Fruit fly (Drosophila melanogaster) whole organism, embryonic: ENCODE data around the gene put.

Source experiments
- ATbp ChIP-seq: fragments of 200-800 bp; sonication (Bioruptor generic); optimal IDR thresholded peaks from 2 replicates; lab custom pipeline; 2017; ENCODE audit warnings: missing biosample characterization, mild to moderate bottlenecking, missing genetic modification characterization, missing genetic modification reagents
- CG1024 ChIP-seq: fragments of 200-800 bp; sonication (Bioruptor generic); IDR thresholded peaks from 2 replicates; pipeline ENCODE4 v1.3.6; 2022; ENCODE audit warnings: missing biosample characterization, missing genetic modification characterization
- CG10565 ChIP-seq: fragments of 200-800 bp; sonication (Bioruptor generic); optimal IDR thresholded peaks from 3 replicates; lab custom pipeline; 2016; ENCODE audit warnings: missing biosample characterization, mild to moderate bottlenecking, missing genetic modification characterization
- CG12104 ChIP-seq: fragments of 200-800 bp; sonication (Bioruptor generic); optimal IDR thresholded peaks from 3 replicates; lab custom pipeline; 2016; ENCODE audit warnings: missing biosample characterization, missing genetic modification characterization
- CG12769 ChIP-seq: fragments of 200-800 bp; sonication (Bioruptor generic); optimal IDR thresholded peaks from 2 replicates; lab custom pipeline; 2019; ENCODE audit warnings: missing biosample characterization, mild to moderate bottlenecking, missing genetic modification characterization, moderate library complexity
- CG12942 ChIP-seq: fragments of 200-800 bp; sonication (Bioruptor generic); optimal IDR thresholded peaks from 3 replicates; lab custom pipeline; 2016; ENCODE audit warnings: missing biosample characterization, missing genetic modification characterization
- CG13296 ChIP-seq: fragments of 200-800 bp; sonication (Bioruptor generic); optimal IDR thresholded peaks from 3 replicates; lab custom pipeline; 2018; ENCODE audit warnings: missing biosample characterization, mild to moderate bottlenecking, missing genetic modification characterization
- CG13424 ChIP-seq: fragments of 200-800 bp; sonication (Bioruptor generic); optimal IDR thresholded peaks from 2 replicates; lab custom pipeline; 2019; ENCODE audit warnings: missing biosample characterization, mild to moderate bottlenecking, missing genetic modification characterization, moderate library complexity
- CG13775 ChIP-seq: fragments of 200-800 bp; sonication (Bioruptor generic); optimal IDR thresholded peaks from 3 replicates; lab custom pipeline; 2017; ENCODE audit warnings: missing biosample characterization, mild to moderate bottlenecking, missing genetic modification characterization
- CG15073 ChIP-seq: fragments of 200-800 bp; sonication (Bioruptor generic); optimal IDR thresholded peaks from 2 replicates; lab custom pipeline; 2016; ENCODE audit warnings: missing biosample characterization, missing genetic modification characterization
- CG16815 ChIP-seq: fragments of 200-800 bp; sonication (Bioruptor generic); optimal IDR thresholded peaks from 3 replicates; lab custom pipeline; 2017; ENCODE audit warnings: missing biosample characterization, mild to moderate bottlenecking, missing genetic modification characterization
- CG16863 ChIP-seq: fragments of 200-800 bp; sonication (Bioruptor generic); optimal IDR thresholded peaks from 3 replicates; lab custom pipeline; 2016; ENCODE audit warnings: missing biosample characterization, missing genetic modification characterization
- CG30403 ChIP-seq: fragments of 200-800 bp; sonication (Bioruptor generic); optimal IDR thresholded peaks from 3 replicates; lab custom pipeline; 2016; ENCODE audit warnings: missing biosample characterization, missing genetic modification characterization
- CG6683 ChIP-seq: fragments of 200-800 bp; sonication (Bioruptor generic); optimal IDR thresholded peaks from 2 replicates; lab custom pipeline; 2017; ENCODE audit warnings: missing biosample characterization, mild to moderate bottlenecking, missing genetic modification characterization, missing genetic modification reagents
- CG6813 ChIP-seq: fragments of 200-800 bp; sonication (Bioruptor generic); optimal IDR thresholded peaks from 2 replicates; lab custom pipeline; 2017; ENCODE audit warnings: missing biosample characterization, missing genetic modification characterization, mild to moderate bottlenecking, moderate library complexity, missing genetic modification reagents
- CG7745 ChIP-seq: fragments of 200-800 bp; sonication (Bioruptor generic); optimal IDR thresholded peaks from 2 replicates; lab custom pipeline; 2018; ENCODE audit warnings: missing biosample characterization, mild to moderate bottlenecking, missing genetic modification characterization, moderate library complexity
- CG7839 ChIP-seq: fragments of 200-800 bp; sonication (Bioruptor generic); optimal IDR thresholded peaks from 3 replicates; lab custom pipeline; 2018; ENCODE audit warnings: missing biosample characterization, mild to moderate bottlenecking, missing genetic modification characterization, moderate library complexity
- CrebB ChIP-seq: fragments of 200-800 bp; sonication (Bioruptor generic); optimal IDR thresholded peaks from 3 replicates; lab custom pipeline; 2018; ENCODE audit warnings: missing biosample characterization, mild to moderate bottlenecking, missing genetic modification characterization
- Dip2 ChIP-seq: fragments of 200-800 bp; sonication (Bioruptor generic); IDR thresholded peaks from 2 replicates; pipeline ENCODE4 v1.3.6; 2022; ENCODE audit warnings: missing biosample characterization, missing genetic modification characterization
- Eip74EF ChIP-seq, 2 experiments: fragments of 200-800 bp in 1 of 2; fragments of >200 bp in 1 of 2; sonication (Bioruptor generic) in 1 of 2; optimal IDR thresholded peaks; 2 replicates each; lab custom pipeline; 2017 to 2019; ENCODE audit warnings: missing biosample characterization in 2 of 2, missing genetic modification characterization in 2 of 2, mild to moderate bottlenecking in 1 of 2, moderate library complexity in 1 of 2
- Fer1 ChIP-seq: fragments of 200-800 bp; sonication (Bioruptor generic); optimal IDR thresholded peaks from 2 replicates; lab custom pipeline; 2017; ENCODE audit warnings: missing biosample characterization, mild to moderate bottlenecking, missing genetic modification characterization
- H2.0 ChIP-seq: fragments of 200-800 bp; sonication (Bioruptor generic); IDR thresholded peaks from 2 replicates; pipeline ENCODE4 v1.3.6; 2022; ENCODE audit warnings: missing biosample characterization, missing genetic modification characterization
- HHEX ChIP-seq: fragments of 200-800 bp; sonication (Bioruptor generic); optimal IDR thresholded peaks from 3 replicates; lab custom pipeline; 2017; ENCODE audit warnings: missing biosample characterization, mild to moderate bottlenecking, missing genetic modification characterization, missing genetic modification reagents
- Mad ChIP-seq: fragments of 200-800 bp; sonication (Bioruptor generic); optimal IDR thresholded peaks from 2 replicates; lab custom pipeline; 2016; ENCODE audit warnings: missing biosample characterization, missing genetic modification characterization
- Med ChIP-seq: fragments of 200-800 bp; sonication (Bioruptor generic); peaks from one replicate; lab custom pipeline; 2016; ENCODE audit warnings: missing biosample characterization, missing genetic modification characterization, mild to moderate bottlenecking, inconsistent platforms, moderate library complexity
- Oaz ChIP-seq: fragments of 200-800 bp; sonication (Bioruptor generic); IDR thresholded peaks from 2 replicates; pipeline ENCODE4 v1.3.6; 2022; ENCODE audit warnings: missing biosample characterization, missing genetic modification characterization
- Ravus ChIP-seq: fragments of 200-800 bp; sonication (Bioruptor generic); IDR thresholded peaks from 2 replicates; pipeline ENCODE4 v1.3.6; 2022; ENCODE audit warnings: missing biosample characterization, missing genetic modification characterization
- Sox100B ChIP-seq: fragments of 200-800 bp; sonication (Bioruptor generic); optimal IDR thresholded peaks from 3 replicates; lab custom pipeline; 2018; ENCODE audit warnings: missing biosample characterization, mild to moderate bottlenecking, missing genetic modification characterization
- Ssrp ChIP-seq: fragments of 200-800 bp; sonication (Bioruptor generic); optimal IDR thresholded peaks from 2 replicates; lab custom pipeline; 2018; ENCODE audit warnings: missing biosample characterization, mild to moderate bottlenecking, missing genetic modification characterization, moderate library complexity
- Trl ChIP-seq, 3 experiments: fragments of >200 bp in 2 of 3; fragments of 200-800 bp in 1 of 3; sonication (Bioruptor generic) in 1 of 3; optimal IDR thresholded peaks; 2 replicates in 1 of 3; 3 replicates in 2 of 3; lab custom pipeline; 2016 to 2017; ENCODE audit warnings: missing biosample characterization in 1 of 3, missing genetic modification characterization in 1 of 3
- ara ChIP-seq: fragments of 200-800 bp; sonication (Bioruptor generic); IDR thresholded peaks from 2 replicates; pipeline ENCODE4 v1.3.6; 2022; ENCODE audit warnings: missing biosample characterization, missing genetic modification characterization
- az2 ChIP-seq: fragments of 200-800 bp; sonication (Bioruptor generic); optimal IDR thresholded peaks from 3 replicates; lab custom pipeline; 2016; ENCODE audit warnings: missing biosample characterization, missing genetic modification characterization
- bowl ChIP-seq: fragments of 200-800 bp; sonication (Bioruptor generic); IDR thresholded peaks from 2 replicates; pipeline ENCODE4 v1.3.6; 2022; ENCODE audit warnings: missing biosample characterization, missing genetic modification characterization
- crol ChIP-seq: fragments of 200-800 bp; sonication (Bioruptor generic); IDR thresholded peaks from 2 replicates; pipeline ENCODE4 v1.3.6; 2022; ENCODE audit warnings: missing biosample characterization, missing genetic modification characterization
- dpn ChIP-seq, 2 experiments: fragments of 200-800 bp; sonication (Bioruptor generic); optimal IDR thresholded peaks; 3 replicates each; lab custom pipeline; 2016; ENCODE audit warnings: missing biosample characterization in 2 of 2, missing genetic modification characterization in 2 of 2
- fd96Cb ChIP-seq: fragments of 200-800 bp; sonication (Bioruptor generic); optimal IDR thresholded peaks from 2 replicates; lab custom pipeline; 2018; ENCODE audit warnings: missing biosample characterization, mild to moderate bottlenecking, missing genetic modification characterization, moderate library complexity
- gro ChIP-seq: fragments of 200-800 bp; sonication (Bioruptor generic); optimal IDR thresholded peaks from 2 replicates; lab custom pipeline; 2016; ENCODE audit warnings: missing biosample characterization, missing genetic modification characterization
- hkb ChIP-seq, 2 experiments: fragments of 200-800 bp in 1 of 2; fragments of >200 bp in 1 of 2; sonication (Bioruptor generic) in 1 of 2; IDR thresholded peaks in 1 of 2; optimal IDR thresholded peaks in 1 of 2; 2 replicates each; pipeline versions ENCODE4 v1.3.6 to Lab custom; 2017 to 2022; ENCODE audit warnings: missing biosample characterization in 1 of 2, missing genetic modification characterization in 1 of 2
- lov ChIP-seq, 2 experiments: fragments of 200-800 bp in 1 of 2; fragments of >200 bp in 1 of 2; sonication (Bioruptor generic) in 1 of 2; IDR thresholded peaks in 1 of 2; optimal IDR thresholded peaks in 1 of 2; 2 replicates in 1 of 2; 3 replicates in 1 of 2; pipeline versions ENCODE4 v1.3.6 to Lab custom; 2017 to 2022; ENCODE audit warnings: missing biosample characterization in 1 of 2, missing genetic modification characterization in 1 of 2
- mam ChIP-seq: fragments of 200-800 bp; sonication (Bioruptor generic); optimal IDR thresholded peaks from 3 replicates; lab custom pipeline; 2016; ENCODE audit warnings: missing biosample characterization, missing genetic modification characterization
- odd ChIP-seq: fragments of 200-800 bp; sonication (Bioruptor generic); optimal IDR thresholded peaks from 2 replicates; lab custom pipeline; 2017; ENCODE audit warnings: missing biosample characterization, mild to moderate bottlenecking, missing genetic modification characterization
- sisA ChIP-seq: fragments of 200-800 bp; sonication (Bioruptor generic); IDR thresholded peaks from 2 replicates; pipeline ENCODE4 v1.3.6; 2022; ENCODE audit warnings: missing biosample characterization, missing genetic modification characterization
- slbo ChIP-seq: fragments of 200-800 bp; sonication (Bioruptor generic); IDR thresholded peaks from 2 replicates; pipeline ENCODE4 v1.3.6; 2022; ENCODE audit warnings: missing biosample characterization, missing genetic modification characterization
- so ChIP-seq: fragments of 200-800 bp; sonication (Bioruptor generic); IDR thresholded peaks from 3 replicates; pipeline ENCODE4 v1.3.6; 2022; ENCODE audit warnings: missing biosample characterization, missing genetic modification characterization
- sr ChIP-seq: fragments of 200-800 bp; sonication (Bioruptor generic); IDR thresholded peaks from 3 replicates; pipeline ENCODE4 v1.3.6; 2022; ENCODE audit warnings: missing biosample characterization, missing genetic modification characterization
- tx ChIP-seq: fragments of 200-800 bp; sonication (Bioruptor generic); optimal IDR thresholded peaks from 2 replicates; lab custom pipeline; 2016; ENCODE audit warnings: missing biosample characterization, missing genetic modification characterization
- unpg ChIP-seq: fragments of 200-800 bp; sonication (Bioruptor generic); optimal IDR thresholded peaks from 3 replicates; lab custom pipeline; 2018; ENCODE audit warnings: missing biosample characterization, mild to moderate bottlenecking, missing genetic modification characterization, moderate library complexity
- zfh2 ChIP-seq: fragments of 200-800 bp; sonication (Bioruptor generic); optimal IDR thresholded peaks from 2 replicates; lab custom pipeline; 2016; ENCODE audit warnings: missing biosample characterization, missing genetic modification characterization

put gene

DNA sequence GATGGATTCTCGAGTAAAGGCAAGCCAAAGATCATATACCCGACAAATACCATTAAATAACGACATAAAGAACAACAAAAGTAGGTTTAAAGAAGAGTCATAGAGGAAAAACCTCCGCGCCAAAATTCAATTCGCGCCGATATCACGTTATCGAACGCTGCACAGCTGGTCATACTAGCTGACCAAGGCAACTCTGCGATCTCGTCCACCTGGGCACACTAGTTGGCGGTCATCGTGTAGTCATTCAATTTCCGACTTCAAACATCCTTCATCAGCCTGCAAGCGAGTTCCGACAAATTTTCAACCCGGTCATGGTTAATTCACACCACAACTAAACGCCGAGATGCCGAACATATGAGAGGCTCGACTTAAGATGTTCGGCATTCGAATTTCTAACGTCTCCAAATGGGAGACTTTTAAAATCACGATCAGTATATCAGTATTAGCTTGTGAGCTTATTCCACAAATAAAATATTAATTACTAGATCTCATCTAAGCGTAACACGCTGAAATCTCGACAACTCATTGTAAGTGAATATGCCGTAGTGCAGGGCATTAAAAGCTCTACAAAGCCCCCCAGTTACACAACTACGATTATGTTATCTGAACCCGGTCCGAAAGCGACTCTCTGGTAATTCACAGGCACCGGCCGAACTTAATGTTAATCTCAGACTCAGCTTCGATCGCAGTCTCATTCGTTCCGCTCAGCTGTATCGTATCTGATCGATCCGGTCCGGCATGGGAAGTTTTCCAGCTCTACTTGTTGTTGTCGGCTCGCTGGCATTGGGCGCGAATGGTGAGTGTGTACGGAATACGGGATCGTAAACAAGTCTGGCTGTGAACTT is 31.5 kb upstream of the put start, which contains the start of gene CG3505 (continued):
- TF ChIP-seq CG6813 (GFP tag; lab: Kevin White, UChicago) (peak; percentile 30), Sox100B (GFP tag; lab: Kevin White, UChicago) (no peak), CG12104 (peak; percentile 27), gro (peak; percentile 30), CG13775 (no peak), H2.0 (GFP tag; lab: Robert Waterston, UW) (peak; percentile 44; the same call in 1 of the 2 replicates), Fer1 (peak; percentile 71), Mad (GFP tag; lab: Kevin White, UChicago) (no peak), CrebB (tag; lab: Kevin White, UChicago) (peak; percentile 35), CG7839 (tag; lab: Kevin White, UChicago) (peak; percentile 41), so (no peak), sr (GFP tag; lab: Robert Waterston, UW) (no peak), ara (GFP tag; lab: Robert Waterston, UW) (no peak), Trl (optimal IDR thresholded peaks at IDR 0.05; lab: Kevin White, UChicago) (peak in 1 of 2 experiments; percentile 6), Trl (GFP tag; optimal IDR thresholded peaks at IDR 0.05; lab: Kevin White, UChicago) (no peak), CG7745 (tag; lab: Kevin White, UChicago) (no peak), Dip2 (GFP tag; lab: Robert Waterston, UW) (no peak), sisA (GFP tag; lab: Robert Waterston, UW) (no peak), hkb (optimal IDR thresholded peaks at IDR 0.05; lab: Kevin White, UChicago) (no peak), hkb (GFP tag; IDR thresholded peaks at IDR 0.05; lab: Robert Waterston, UW) (peak; percentile 57), CG16863 (GFP tag; lab: Kevin White, UChicago) (peak; percentile 28), CG30403 (GFP tag; lab: Kevin White, UChicago) (peak; percentile 33), CG12942 (GFP tag; lab: Kevin White, UChicago) (peak; percentile 21), CG13296 (peak; percentile 74), Ravus (no peak), dpn (GFP tag; optimal IDR thresholded peaks at IDR 0.05; lab: Kevin White, UChicago) (peak in 1 of 2 experiments; percentile 40), odd (GFP tag; lab: Kevin White, UChicago) (peak; percentile 30), CG16815 (GFP tag; lab: Kevin White, UChicago) (no peak), CG15073 (no peak), Eip74EF (GFP tag; optimal IDR thresholded peaks at IDR 0.05; lab: Kevin White, UChicago) (no peak), CG12769 (tag; lab: Kevin White, UChicago) (peak; percentile 87), CG13424 (tag; lab: Kevin White, UChicago) (peak; percentile 62), crol (GFP tag; lab: Robert Waterston, UW) (no peak), fd96Cb (peak; percentile 16), az2 (GFP tag; lab: Kevin White, UChicago) (no peak), bowl (GFP tag; lab: Robert Waterston, UW) (no peak), CG1024 (GFP tag; lab: Robert Waterston, UW) (no peak), zfh2 (GFP tag; lab: Kevin White, UChicago) (no peak), CG10565 (no peak), CG6683 (no peak), Ssrp (tag; lab: Kevin White, UChicago) (peak; percentile 19), slbo (GFP tag; lab: Robert Waterston, UW) (peak; percentile 64), tx (GFP tag; lab: Kevin White, UChicago) (no peak), unpg (GFP tag; lab: Kevin White, UChicago) (peak; percentile 38), lov (optimal IDR thresholded peaks at IDR 0.05; lab: Kevin White, UChicago) (no peak), lov (GFP tag; IDR thresholded peaks at IDR 0.05; lab: Robert Waterston, UW) (no peak), Oaz (no peak), Med (GFP tag; lab: Kevin White, UChicago) (peak; percentile 78), HHEX (GFP tag; lab: Kevin White, UChicago) (peak; percentile 70), mam (peak; percentile 41), ATbp (GFP tag; lab: Kevin White, UChicago) (peak; percentile 3)
